Fruit fly (Drosophila melanogaster) whole organism, embryonic: ENCODE data around the gene Gclc.

Experiments used
- Atf3 ChIP-seq: fragments of 200-800 bp; sonication (Bioruptor generic); optimal IDR thresholded peaks from 3 replicates; lab custom pipeline; 2016; ENCODE audit warnings: missing biosample characterization, missing genetic modification characterization
- B-H2 ChIP-seq: fragments of 200-800 bp; sonication (Bioruptor generic); optimal IDR thresholded peaks from 2 replicates; lab custom pipeline; 2018; ENCODE audit warnings: missing biosample characterization, mild to moderate bottlenecking, missing genetic modification characterization
- CG10654 ChIP-seq: fragments of 200-800 bp; sonication (Bioruptor generic); optimal IDR thresholded peaks from 2 replicates; lab custom pipeline; 2016; ENCODE audit warnings: missing biosample characterization, missing genetic modification characterization
- CG11696 ChIP-seq: fragments of 200-800 bp; sonication (Bioruptor generic); IDR thresholded peaks from 2 replicates; pipeline ENCODE4 v1.3.6; 2022; ENCODE audit warnings: missing biosample characterization, missing genetic modification characterization
- CG12071 ChIP-seq: fragments of 200-800 bp; sonication (Bioruptor generic); optimal IDR thresholded peaks from 3 replicates; lab custom pipeline; 2018; ENCODE audit warnings: missing biosample characterization, mild to moderate bottlenecking, missing genetic modification characterization
- CG12391 ChIP-seq: fragments of 200-800 bp; sonication (Bioruptor generic); optimal IDR thresholded peaks from 3 replicates; lab custom pipeline; 2018; ENCODE audit warnings: missing biosample characterization, mild to moderate bottlenecking, missing genetic modification characterization, moderate library complexity
- CG13296 ChIP-seq: fragments of 200-800 bp; sonication (Bioruptor generic); optimal IDR thresholded peaks from 3 replicates; lab custom pipeline; 2018; ENCODE audit warnings: missing biosample characterization, mild to moderate bottlenecking, missing genetic modification characterization
- CG1529 ChIP-seq: fragments of 200-800 bp; sonication (Bioruptor generic); optimal IDR thresholded peaks from 3 replicates; lab custom pipeline; 2018; ENCODE audit warnings: missing biosample characterization, missing genetic modification characterization
- CG15696 ChIP-seq: fragments of 200-800 bp; sonication (Bioruptor generic); optimal IDR thresholded peaks from 2 replicates; lab custom pipeline; 2019; ENCODE audit warnings: missing biosample characterization, mild to moderate bottlenecking, missing genetic modification characterization, moderate library complexity
- CG17568 ChIP-seq: fragments of 200-800 bp; sonication (Bioruptor generic); optimal IDR thresholded peaks from 2 replicates; lab custom pipeline; 2018; ENCODE audit warnings: missing biosample characterization, mild to moderate bottlenecking, missing genetic modification characterization, moderate library complexity
- CG18476 ChIP-seq: fragments of 200-800 bp; sonication (Bioruptor generic); optimal IDR thresholded peaks from 2 replicates; lab custom pipeline; 2016; ENCODE audit warnings: missing biosample characterization, mild to moderate bottlenecking, missing genetic modification characterization
- CG2712 ChIP-seq: fragments of 200-800 bp; optimal IDR thresholded peaks from 3 replicates; lab custom pipeline; 2019; ENCODE audit warnings: missing biosample characterization, mild to moderate bottlenecking, missing genetic modification characterization, moderate library complexity
- CG2875 ChIP-seq: fragments of 200-800 bp; sonication (Bioruptor generic); optimal IDR thresholded peaks from 2 replicates; lab custom pipeline; 2017; ENCODE audit warnings: missing biosample characterization, mild to moderate bottlenecking, missing genetic modification characterization, missing genetic modification reagents
- CG3065 ChIP-seq: fragments of 200-800 bp; sonication (Bioruptor generic); optimal IDR thresholded peaks from 2 replicates; lab custom pipeline; 2016; ENCODE audit warnings: missing biosample characterization, missing genetic modification characterization
- CG32532 ChIP-seq: fragments of 200-800 bp; sonication (Bioruptor generic); IDR thresholded peaks from 2 replicates; pipeline ENCODE4 v1.3.6; 2022; ENCODE audit warnings: missing biosample characterization, missing genetic modification characterization
- CG6254 ChIP-seq: fragments of 200-800 bp; sonication (Bioruptor generic); optimal IDR thresholded peaks from 3 replicates; lab custom pipeline; 2017; ENCODE audit warnings: mild to moderate bottlenecking, missing biosample characterization, missing genetic modification reagents, missing genetic modification characterization
- CG8290 ChIP-seq, 3 experiments: fragments of 200-800 bp; sonication (Bioruptor generic); optimal IDR thresholded peaks; 2 replicates each; lab custom pipeline; 2016 to 2019; ENCODE audit warnings: missing biosample characterization in 3 of 3, missing genetic modification characterization in 3 of 3, mild to moderate bottlenecking in 2 of 3, moderate library complexity in 1 of 3
- CG9876 ChIP-seq: fragments of 200-800 bp; sonication (Bioruptor generic); optimal IDR thresholded peaks from 2 replicates; lab custom pipeline; 2016; ENCODE audit warnings: missing biosample characterization, missing genetic modification characterization
- Fer1 ChIP-seq: fragments of 200-800 bp; sonication (Bioruptor generic); optimal IDR thresholded peaks from 2 replicates; lab custom pipeline; 2017; ENCODE audit warnings: missing biosample characterization, mild to moderate bottlenecking, missing genetic modification characterization
- H2.0 ChIP-seq: fragments of 200-800 bp; sonication (Bioruptor generic); IDR thresholded peaks from 2 replicates; pipeline ENCODE4 v1.3.6; 2022; ENCODE audit warnings: missing biosample characterization, missing genetic modification characterization
- HmgD ChIP-seq: fragments of 200-800 bp; sonication (Bioruptor generic); optimal IDR thresholded peaks from 3 replicates; lab custom pipeline; 2016; ENCODE audit warnings: missing biosample characterization, missing genetic modification characterization
- Med ChIP-seq: fragments of 200-800 bp; sonication (Bioruptor generic); peaks from one replicate; lab custom pipeline; 2016; ENCODE audit warnings: missing biosample characterization, missing genetic modification characterization, mild to moderate bottlenecking, inconsistent platforms, moderate library complexity
- Myb ChIP-seq: fragments of 200-800 bp; sonication (Bioruptor generic); optimal IDR thresholded peaks from 2 replicates; lab custom pipeline; 2016; ENCODE audit warnings: missing biosample characterization, missing genetic modification characterization
- NC2α ChIP-seq: fragments of 200-800 bp; sonication (Bioruptor generic); optimal IDR thresholded peaks from 2 replicates; lab custom pipeline; 2016; ENCODE audit warnings: missing biosample characterization, missing genetic modification characterization
- NC2β ChIP-seq: fragments of 200-800 bp; sonication (Bioruptor generic); optimal IDR thresholded peaks from 2 replicates; lab custom pipeline; 2016; ENCODE audit warnings: missing biosample characterization, missing genetic modification characterization
- Nf-YB ChIP-seq: fragments of 200-800 bp; sonication (Bioruptor generic); optimal IDR thresholded peaks from 3 replicates; lab custom pipeline; 2019; ENCODE audit warnings: missing biosample characterization, mild to moderate bottlenecking, missing genetic modification characterization, moderate library complexity
- Oaz ChIP-seq: fragments of 200-800 bp; sonication (Bioruptor generic); IDR thresholded peaks from 2 replicates; pipeline ENCODE4 v1.3.6; 2022; ENCODE audit warnings: missing biosample characterization, missing genetic modification characterization
- Rx ChIP-seq: fragments of 200-800 bp; sonication (Bioruptor generic); IDR thresholded peaks from 2 replicates; pipeline ENCODE4 v1.3.6; 2022; ENCODE audit warnings: missing biosample characterization, missing genetic modification characterization
- TFAM ChIP-seq: fragments of 200-800 bp; sonication (Bioruptor generic); optimal IDR thresholded peaks from 2 replicates; lab custom pipeline; 2017; ENCODE audit warnings: missing biosample characterization, missing genetic modification characterization, inconsistent platforms
- Usf ChIP-seq: fragments of 200-800 bp; sonication (Bioruptor generic); optimal IDR thresholded peaks from 2 replicates; lab custom pipeline; 2017; ENCODE audit warnings: missing genotype, missing biosample characterization, missing genetic modification characterization
- bowl ChIP-seq: fragments of 200-800 bp; sonication (Bioruptor generic); IDR thresholded peaks from 2 replicates; pipeline ENCODE4 v1.3.6; 2022; ENCODE audit warnings: missing biosample characterization, missing genetic modification characterization
- cg ChIP-seq: fragments of 200-800 bp; sonication (Bioruptor generic); optimal IDR thresholded peaks from 3 replicates; lab custom pipeline; 2019; ENCODE audit warnings: missing biosample characterization, mild to moderate bottlenecking, missing genetic modification characterization, moderate library complexity
- chinmo ChIP-seq: fragments of 200-800 bp; sonication (Bioruptor generic); IDR thresholded peaks from 4 replicates; pipeline ENCODE4 v1.3.6; 2022; ENCODE audit warnings: missing biosample characterization, missing genetic modification characterization; ENCODE audit not compliant: partially characterized antibody
- da ChIP-seq: fragments of 200-800 bp; sonication (Bioruptor generic); optimal IDR thresholded peaks from 2 replicates; lab custom pipeline; 2016; ENCODE audit warnings: missing biosample characterization, missing genetic modification characterization
- disco-r ChIP-seq: fragments of 200-800 bp; sonication (Bioruptor generic); optimal IDR thresholded peaks from 2 replicates; lab custom pipeline; 2016; ENCODE audit warnings: missing biosample characterization, missing genetic modification characterization
- dmrt11E ChIP-seq: fragments of 200-800 bp; sonication (Bioruptor generic); optimal IDR thresholded peaks from 3 replicates; lab custom pipeline; 2018; ENCODE audit warnings: missing biosample characterization, mild to moderate bottlenecking, missing genetic modification characterization, moderate library complexity
- eyg ChIP-seq: fragments of 200-800 bp; sonication (Bioruptor generic); optimal IDR thresholded peaks from 3 replicates; lab custom pipeline; 2016; ENCODE audit warnings: missing biosample characterization, missing genetic modification characterization
- gsb-n ChIP-seq: fragments of 200-800 bp; sonication (Bioruptor generic); optimal IDR thresholded peaks from 3 replicates; lab custom pipeline; 2018; ENCODE audit warnings: missing biosample characterization, mild to moderate bottlenecking, missing genetic modification characterization
- her ChIP-seq: fragments of 200-800 bp; sonication (Bioruptor generic); optimal IDR thresholded peaks from 2 replicates; lab custom pipeline; 2016; ENCODE audit warnings: missing biosample characterization, missing genetic modification characterization
- jigr1 ChIP-seq: fragments of 200-800 bp; sonication (Bioruptor generic); IDR thresholded peaks from 3 replicates; pipeline ENCODE4 v1.3.6; 2022; ENCODE audit warnings: missing biosample characterization, missing genetic modification characterization
- lab ChIP-seq: fragments of 200-800 bp; sonication (Bioruptor generic); optimal IDR thresholded peaks from 3 replicates; lab custom pipeline; 2017; ENCODE audit warnings: missing biosample characterization, missing genetic modification characterization, mild to moderate bottlenecking, moderate library complexity, missing genetic modification reagents
- maf-S ChIP-seq: fragments of 200-800 bp; sonication (Bioruptor generic); optimal IDR thresholded peaks from 2 replicates; lab custom pipeline; 2016; ENCODE audit warnings: missing biosample characterization, missing genetic modification characterization
- rib ChIP-seq: fragments of 200-800 bp; sonication (Bioruptor generic); IDR thresholded peaks from 2 replicates; pipeline ENCODE4 v1.3.6; 2022; ENCODE audit warnings: missing biosample characterization, missing genetic modification characterization
- schlank ChIP-seq: fragments of 200-800 bp; sonication (Bioruptor generic); optimal IDR thresholded peaks from 2 replicates; lab custom pipeline; 2018; ENCODE audit warnings: missing biosample characterization, mild to moderate bottlenecking, missing genetic modification characterization
- seq ChIP-seq: fragments of 200-800 bp; sonication (Bioruptor generic); IDR thresholded peaks from 2 replicates; pipeline ENCODE4 v1.3.6; 2022; ENCODE audit warnings: missing biosample characterization, missing genetic modification characterization
- sisA ChIP-seq: fragments of 200-800 bp; sonication (Bioruptor generic); IDR thresholded peaks from 2 replicates; pipeline ENCODE4 v1.3.6; 2022; ENCODE audit warnings: missing biosample characterization, missing genetic modification characterization
- slbo ChIP-seq: fragments of 200-800 bp; sonication (Bioruptor generic); IDR thresholded peaks from 2 replicates; pipeline ENCODE4 v1.3.6; 2022; ENCODE audit warnings: missing biosample characterization, missing genetic modification characterization
- trem ChIP-seq: fragments of 200-800 bp; optimal IDR thresholded peaks from 3 replicates; lab custom pipeline; 2019; ENCODE audit warnings: missing biosample characterization, mild to moderate bottlenecking, missing genetic modification characterization, moderate library complexity
- trh ChIP-seq: fragments of 200-800 bp; sonication (Bioruptor generic); optimal IDR thresholded peaks from 2 replicates; lab custom pipeline; 2016; ENCODE audit warnings: missing biosample characterization, missing genetic modification characterization

Gclc gene

dm6 chrX:8100026-8100825, 15.7 kb downstream of the Gclc start (continued):
- TF ChIP-seq CG12391 (tag; lab: Kevin White, UChicago) (peak; percentile 86), NC2β (GFP tag; lab: Kevin White, UChicago) (peak; percentile 19), cg (GFP tag; lab: Kevin White, UChicago) (no peak), CG2875 (GFP tag; lab: Kevin White, UChicago) (peak; percentile 79), NC2α (GFP tag; lab: Kevin White, UChicago) (peak; percentile 11), CG15696 (tag; lab: Kevin White, UChicago) (peak; percentile 36), Usf (peak; percentile 27), CG10654 (GFP tag; lab: Kevin White, UChicago) (peak; percentile 65), Myb (GFP tag; lab: Kevin White, UChicago) (peak; percentile 42), TFAM (GFP tag; lab: Kevin White, UChicago) (no peak), CG1529 (GFP tag; lab: Kevin White, UChicago) (peak; percentile 73), chinmo (GFP tag; lab: Robert Waterston, UW) (no peak), sisA (peak; percentile 85), Nf-YB (peak; percentile 63), CG12071 (GFP tag; lab: Kevin White, UChicago) (peak; percentile 71), CG8290 (GFP tag; optimal IDR thresholded peaks at IDR 0.05; lab: Kevin White, UChicago) (no peak), CG8290 (tag; optimal IDR thresholded peaks at IDR 0.05; lab: Kevin White, UChicago) (peak in 1 of 2 experiments; percentile 53), CG2712 (peak; percentile 87), disco-r (GFP tag; lab: Kevin White, UChicago) (no peak), rib (GFP tag; lab: Robert Waterston, UW) (peak; percentile 78), CG17568 (peak; percentile 71), lab (GFP tag; lab: Kevin White, UChicago) (peak; percentile 95), CG9876 (no peak), maf-S (GFP tag; lab: Kevin White, UChicago) (peak; percentile 6), bowl (GFP tag; lab: Robert Waterston, UW) (peak; percentile 79; the same call in 1 of the 2 replicates), CG18476 (GFP tag; lab: Kevin White, UChicago) (peak; percentile 69), H2.0 (GFP tag; lab: Robert Waterston, UW) (peak; percentile 82), eyg (GFP tag; lab: Kevin White, UChicago) (no peak), CG32532 (peak; percentile 87), Rx (GFP tag; lab: Robert Waterston, UW) (peak; percentile 82), her (GFP tag; lab: Kevin White, UChicago) (peak; percentile 26), CG3065 (GFP tag; lab: Kevin White, UChicago) (peak; percentile 59), Fer1 (peak; percentile 92), trh (GFP tag; lab: Kevin White, UChicago) (no peak), gsb-n (tag; lab: Kevin White, UChicago) (peak; percentile 69), HmgD (GFP tag; lab: Kevin White, UChicago) (no peak), CG13296 (GFP tag; lab: Kevin White, UChicago) (peak; percentile 84), dmrt11E (tag; lab: Kevin White, UChicago) (peak; percentile 47), B-H2 (GFP tag; lab: Kevin White, UChicago) (peak; percentile 31), seq (GFP tag; lab: Robert Waterston, UW) (peak; percentile 86), da (GFP tag; lab: Kevin White, UChicago) (no peak), jigr1 (GFP tag; lab: Robert Waterston, UW) (peak; percentile 67; the same call in 1 of the 3 replicates), Med (GFP tag; lab: Kevin White, UChicago) (peak; percentile 89), slbo (GFP tag; lab: Robert Waterston, UW) (peak; percentile 88), Atf3 (GFP tag; lab: Kevin White, UChicago) (no peak), CG6254 (GFP tag; lab: Kevin White, UChicago) (peak; percentile 64), Oaz (GFP tag; lab: Robert Waterston, UW) (peak; percentile 65), schlank (tag; lab: Kevin White, UChicago) (peak; percentile 43), CG11696 (GFP tag; lab: Robert Waterston, UW) (peak; percentile 85), trem (tag; lab: Kevin White, UChicago) (peak; percentile 50)
